Worm (Caenorhabditis elegans) whole organism, early embryonic: ENCODE data around the gene Y49F6C.6.

Experiments used
- B0310.2 ChIP-seq: sonication (generic microtip); optimal IDR thresholded peaks from 2 replicates; lab custom pipeline; 2016; ENCODE audit warnings: mild to moderate bottlenecking, missing genetic modification characterization, missing compliant biosample characterization
- F13C5.2 ChIP-seq: sonication (generic microtip); optimal IDR thresholded peaks from 2 replicates; lab custom pipeline; 2017; ENCODE audit warnings: mild to moderate bottlenecking, missing genetic modification characterization, inconsistent platforms, missing compliant biosample characterization
- aly-1 ChIP-seq: sonication (generic microtip); optimal IDR thresholded peaks from 2 replicates; lab custom pipeline; 2016; ENCODE audit warnings: missing genetic modification characterization, missing compliant biosample characterization
- ama-1 ChIP-seq: fragments of 150-350 bp; optimal IDR thresholded peaks from 2 replicates; lab custom pipeline; 2014
- ceh-13 ChIP-seq: fragments of 200-800 bp; sonication (Bioruptor generic); optimal IDR thresholded peaks from 2 replicates; lab custom pipeline; 2018; ENCODE audit warnings: mild to moderate bottlenecking, missing genetic modification characterization, missing compliant biosample characterization
- ceh-36 ChIP-seq: sonication (generic microtip); optimal IDR thresholded peaks from 2 replicates; lab custom pipeline; 2016; ENCODE audit warnings: missing genetic modification characterization, inconsistent platforms, missing compliant biosample characterization
- ets-7 ChIP-seq: sonication (generic microtip); optimal IDR thresholded peaks from 2 replicates; lab custom pipeline; 2016; ENCODE audit warnings: missing genotype, missing genetic modification characterization, missing compliant biosample characterization
- flt-1 ChIP-seq: fragments of 200-800 bp; sonication (Bioruptor generic); IDR thresholded peaks from 2 replicates; pipeline ENCODE4 v1.3.6; 2022; ENCODE audit warnings: missing genetic modification characterization, missing compliant biosample characterization
- hmg-4 ChIP-seq: fragments of 200-800 bp; sonication (Bioruptor generic); optimal IDR thresholded peaks from 2 replicates; lab custom pipeline; 2018; ENCODE audit warnings: mild to moderate bottlenecking, missing genetic modification characterization, missing compliant biosample characterization
- hnd-1 ChIP-seq: sonication (generic microtip); optimal IDR thresholded peaks from 2 replicates; lab custom pipeline; 2016; ENCODE audit warnings: missing genetic modification characterization, missing compliant biosample characterization
- pes-1 ChIP-seq: fragments of 200-800 bp; sonication (Bioruptor generic); IDR thresholded peaks from 2 replicates; pipeline ENCODE4 v1.3.6; 2022; ENCODE audit warnings: missing genetic modification reagents, missing genetic modification characterization, missing compliant biosample characterization
- sea-1 ChIP-seq: fragments of 200-800 bp; sonication (Bioruptor generic); conservative IDR thresholded peaks from 2 replicates; pipeline ENCODE4 v1.3.6; 2022; ENCODE audit warnings: missing genetic modification characterization, missing compliant biosample characterization
- tbx-11 ChIP-seq: fragments of 200-800 bp; sonication (Bioruptor generic); IDR thresholded peaks from 2 replicates; pipeline ENCODE4 v1.3.6; 2022; ENCODE audit warnings: missing genetic modification characterization, missing compliant biosample characterization
- tra-4 ChIP-seq: sonication (generic microtip); optimal IDR thresholded peaks from 2 replicates; lab custom pipeline; 2017; ENCODE audit warnings: missing genetic modification characterization, missing compliant biosample characterization

DNA sequence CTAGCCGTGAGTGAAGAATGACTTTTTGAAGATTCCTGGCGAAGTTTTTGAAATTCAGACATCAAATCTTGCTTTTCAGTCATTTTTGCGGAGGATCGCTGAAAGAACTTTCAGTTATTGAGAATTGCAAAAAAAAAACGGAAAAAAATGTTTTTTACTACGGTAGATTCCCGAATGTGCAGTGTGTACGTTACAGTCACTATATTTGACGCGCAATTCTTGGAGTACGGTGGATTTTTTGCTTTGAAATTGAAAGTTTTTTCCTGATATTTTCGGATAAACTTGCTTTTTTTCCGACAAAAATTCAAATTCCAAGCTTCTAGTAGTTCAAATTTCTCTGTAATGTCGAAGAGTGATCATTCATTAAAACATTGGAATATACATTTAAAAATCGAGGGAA, 25.0 kb downstream of the Y49F6C.6 start, which contains the start of gene F14D2.11:
- no peak for TF ChIP-seq hmg-4 (GFP tag; lab: Kevin White, UChicago)
- no peak for TF ChIP-seq ama-1 (lab: Kevin White, UChicago)
- no peak for TF ChIP-seq aly-1
- no peak for TF ChIP-seq tbx-11 (GFP tag; lab: Robert Waterston, UW)
- TF ChIP-seq ets-7 (tag; lab: Kevin White, UChicago) = no peak
- TF ChIP-seq F13C5.2 (tag; lab: Kevin White, UChicago) = no peak
- no peak for TF ChIP-seq tra-4 (tag; lab: Kevin White, UChicago)
- no peak for TF ChIP-seq ceh-36
- TF ChIP-seq sea-1 = no peak
- TF ChIP-seq pes-1 = no peak
- no peak for TF ChIP-seq B0310.2 (tag; lab: Kevin White, UChicago)
- no peak for TF ChIP-seq ceh-13
- no peak for TF ChIP-seq flt-1
- no peak for TF ChIP-seq hnd-1
